Worm (Caenorhabditis elegans) whole organism, L2 larva: ENCODE measurements around the gene oac-29.

Source experiments
- ceh-82 ChIP-seq: fragments of 150-350 bp; optimal IDR thresholded peaks from 2 replicates; lab custom pipeline; 2014; ENCODE audit warnings: missing biosample characterization, missing genetic modification characterization
- ztf-11 ChIP-seq: sonication (generic microtip); optimal IDR thresholded peaks from 2 replicates; lab custom pipeline; 2017; ENCODE audit warnings: missing biosample characterization, missing genetic modification characterization

DNA sequence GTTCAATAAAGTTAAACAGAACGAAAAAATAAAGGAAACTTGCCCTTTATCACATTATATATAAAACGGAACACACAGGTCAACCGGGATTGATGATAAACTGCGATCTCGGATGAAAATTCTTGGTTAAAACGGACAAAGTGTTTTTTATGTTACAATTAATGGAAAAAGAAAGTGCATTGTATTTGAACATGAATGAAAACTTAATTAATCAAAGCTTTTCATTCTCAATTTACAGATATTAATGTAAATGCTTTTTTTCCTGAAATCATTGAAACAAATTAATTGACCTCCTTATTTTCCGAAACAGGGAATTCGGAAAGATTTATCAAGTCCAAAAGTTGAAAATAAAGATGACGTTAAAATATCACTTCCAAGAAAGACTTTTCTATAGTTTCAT is 34.1 kb downstream of the oac-29 start, which contains the start of gene F41E6.8:
- TF ChIP-seq ztf-11 (tag; lab: Kevin White, UChicago) (no peak), ceh-82 (tag; lab: Kevin White, UChicago) (no peak)
